Worm (Caenorhabditis elegans) whole organism, L3 larva: ENCODE data around the gene F39E9.14.

ENCODE experiments used
- R02D3.7 ChIP-seq: fragments of 150-350 bp; optimal IDR thresholded peaks from 2 replicates; lab custom pipeline; 2014; ENCODE audit warnings: missing biosample characterization, missing genetic modification characterization
- ZK546.5 ChIP-seq: sonication (generic microtip); optimal IDR thresholded peaks from 2 replicates; lab custom pipeline; 2017; ENCODE audit warnings: missing biosample characterization, missing genetic modification characterization
- aly-2 ChIP-seq: fragments of 150-350 bp; optimal IDR thresholded peaks from 2 replicates; lab custom pipeline; 2014; ENCODE audit warnings: missing biosample characterization, missing genetic modification characterization
- ceh-16 ChIP-seq: sonication (generic microtip); optimal IDR thresholded peaks from 2 replicates; lab custom pipeline; 2017; ENCODE audit warnings: missing biosample characterization, missing genetic modification characterization
- ceh-28 ChIP-seq: fragments of 150-350 bp; optimal IDR thresholded peaks from 2 replicates; lab custom pipeline; 2014; ENCODE audit warnings: missing biosample characterization, missing genetic modification reagents, missing genetic modification characterization
- ceh-9 ChIP-seq: sonication (generic microtip); optimal IDR thresholded peaks from 2 replicates; lab custom pipeline; 2018; ENCODE audit warnings: missing biosample characterization, missing genetic modification characterization
- daf-12 ChIP-seq: fragments of 150-350 bp; optimal IDR thresholded peaks from 2 replicates; lab custom pipeline; 2014; ENCODE audit warnings: missing biosample characterization, missing genetic modification reagents, missing genetic modification characterization
- egl-27 ChIP-seq: sonication (generic microtip); optimal IDR thresholded peaks from 4 replicates; lab custom pipeline; 2017; ENCODE audit warnings: missing biosample characterization, missing genetic modification reagents, missing genetic modification characterization
- elt-2 ChIP-seq: sonication (generic microtip); optimal IDR thresholded peaks from 2 replicates; lab custom pipeline; 2016; ENCODE audit warnings: missing genetic modification reagents, mild to moderate bottlenecking, missing genetic modification characterization, missing compliant biosample characterization
- elt-3 ChIP-seq, 3 experiments: fragments of 150-350 bp in 1 of 3; sonication (generic microtip) in 2 of 3; optimal IDR thresholded peaks; 2 replicates in 2 of 3; 4 replicates in 1 of 3; lab custom pipeline; 2014 to 2017; ENCODE audit warnings: missing biosample characterization in 3 of 3, missing genetic modification characterization in 3 of 3
- eor-1 ChIP-seq, 2 experiments: fragments of 150-350 bp; optimal IDR thresholded peaks; 2 replicates each; lab custom pipeline; 2014 to 2018; ENCODE audit warnings: missing biosample characterization in 2 of 2, missing genetic modification characterization in 2 of 2
- fkh-10 ChIP-seq: sonication (generic microtip); optimal IDR thresholded peaks from 2 replicates; lab custom pipeline; 2017; ENCODE audit warnings: missing biosample characterization, missing genetic modification reagents, missing genetic modification characterization
- fkh-2 ChIP-seq: fragments of 150-350 bp; optimal IDR thresholded peaks from 2 replicates; lab custom pipeline; 2014; ENCODE audit warnings: missing biosample characterization, missing genetic modification reagents, missing genetic modification characterization
- hmg-11 ChIP-seq: sonication (generic microtip); optimal IDR thresholded peaks from 2 replicates; lab custom pipeline; 2016; ENCODE audit warnings: missing genetic modification characterization, missing compliant biosample characterization
- jun-1 ChIP-seq: fragments of 150-350 bp; optimal IDR thresholded peaks from 2 replicates; lab custom pipeline; 2014; ENCODE audit warnings: missing biosample characterization, missing genetic modification reagents, missing genetic modification characterization
- lin-15B ChIP-seq: fragments of 150-350 bp; optimal IDR thresholded peaks from 2 replicates; lab custom pipeline; 2014; ENCODE audit warnings: missing biosample characterization, missing genetic modification characterization
- lin-39 ChIP-seq: fragments of 150-350 bp; optimal IDR thresholded peaks from 2 replicates; lab custom pipeline; 2018; ENCODE audit warnings: missing biosample characterization, missing genetic modification reagents, missing genetic modification characterization
- lsy-12 ChIP-seq: sonication (generic microtip); optimal IDR thresholded peaks from 2 replicates; lab custom pipeline; 2016; ENCODE audit warnings: mild to moderate bottlenecking, missing genetic modification characterization, missing compliant biosample characterization
- mdl-1 ChIP-seq: fragments of 150-350 bp; optimal IDR thresholded peaks from 2 replicates; lab custom pipeline; 2014; ENCODE audit warnings: missing biosample characterization, missing genetic modification characterization
- mml-1 ChIP-seq: fragments of 150-350 bp; sonication (generic microtip); optimal IDR thresholded peaks from 3 replicates; lab custom pipeline; 2014; ENCODE audit warnings: missing biosample characterization, missing genetic modification characterization
- nfya-1 ChIP-seq: sonication (generic microtip); optimal IDR thresholded peaks from 2 replicates; lab custom pipeline; 2017; ENCODE audit warnings: missing genetic modification characterization, mild to moderate bottlenecking, missing compliant biosample characterization, antibody characterized with exemption, moderate library complexity; ENCODE audit not compliant: insufficient read depth
- nhr-11 ChIP-seq: fragments of 150-350 bp; optimal IDR thresholded peaks from 2 replicates; lab custom pipeline; 2014; ENCODE audit warnings: missing biosample characterization, missing genetic modification characterization
- nhr-23 ChIP-seq: fragments of 150-350 bp; optimal IDR thresholded peaks from 2 replicates; lab custom pipeline; 2014; ENCODE audit warnings: missing biosample characterization, missing genetic modification reagents, missing genetic modification characterization
- nhr-237 ChIP-seq: fragments of 150-350 bp; optimal IDR thresholded peaks from 2 replicates; lab custom pipeline; 2014; ENCODE audit warnings: missing biosample characterization, missing genetic modification characterization
- nhr-25 ChIP-seq: sonication (generic microtip); optimal IDR thresholded peaks from 2 replicates; lab custom pipeline; 2017; ENCODE audit warnings: missing biosample characterization, missing genetic modification characterization
- nhr-67 ChIP-seq: fragments of 150-350 bp; optimal IDR thresholded peaks from 2 replicates; lab custom pipeline; 2014; ENCODE audit warnings: missing biosample characterization, missing genetic modification characterization
- nhr-76 ChIP-seq: fragments of 150-350 bp; sonication (generic microtip); optimal IDR thresholded peaks from 5 replicates; lab custom pipeline; 2014; ENCODE audit warnings: missing biosample characterization, missing genetic modification characterization
- nhr-77 ChIP-seq: fragments of 150-350 bp; optimal IDR thresholded peaks from 2 replicates; lab custom pipeline; 2014; ENCODE audit warnings: missing biosample characterization, missing genetic modification characterization
- pha-4 ChIP-seq: fragments of 150-350 bp; optimal IDR thresholded peaks from 2 replicates; lab custom pipeline; 2014; ENCODE audit warnings: missing biosample characterization, missing genetic modification reagents, missing genetic modification characterization
- pqm-1 ChIP-seq: fragments of 150-350 bp; optimal IDR thresholded peaks from 2 replicates; lab custom pipeline; 2017; ENCODE audit warnings: missing biosample characterization, missing genetic modification characterization, inconsistent platforms
- skn-1 ChIP-seq: fragments of 150-350 bp; optimal IDR thresholded peaks from 2 replicates; lab custom pipeline; 2014; ENCODE audit warnings: missing biosample characterization, missing genetic modification characterization
- snpc-4 ChIP-seq: fragments of 150-350 bp; optimal IDR thresholded peaks from 2 replicates; lab custom pipeline; 2014; ENCODE audit warnings: missing biosample characterization, missing genetic modification characterization
- tbx-2 ChIP-seq: sonication (generic microtip); optimal IDR thresholded peaks from 2 replicates; lab custom pipeline; 2016; ENCODE audit warnings: mild to moderate bottlenecking, missing genetic modification characterization, missing compliant biosample characterization
- unc-39 ChIP-seq: sonication (generic microtip); optimal IDR thresholded peaks from 4 replicates; lab custom pipeline; 2017; ENCODE audit warnings: missing biosample characterization, missing genetic modification characterization
- unc-62 ChIP-seq: fragments of 150-350 bp; sonication (generic microtip); optimal IDR thresholded peaks from 4 replicates; lab custom pipeline; 2014; ENCODE audit warnings: missing biosample characterization, missing genetic modification reagents, missing genetic modification characterization
- zag-1 ChIP-seq: fragments of 150-350 bp; optimal IDR thresholded peaks from 2 replicates; lab custom pipeline; 2014; ENCODE audit warnings: missing biosample characterization, missing genetic modification characterization
- ztf-4 ChIP-seq: fragments of 150-350 bp; optimal IDR thresholded peaks from 2 replicates; lab custom pipeline; 2014; ENCODE audit warnings: missing biosample characterization, missing genetic modification characterization

F39E9.14 gene

ce11 chrII:3277686-3278085 is 12.8 kb downstream of the F39E9.14 start, which contains the start of gene F02E11.4:
TSS of gene F02E11.4 (minus strand) at chrII:3277786.
- TF ChIP-seq unc-62 (GFP tag; lab: Kevin White, UChicago), result no peak
- no peak for TF ChIP-seq R02D3.7 (tag; lab: Kevin White, UChicago)
- TF ChIP-seq unc-39 (tag; lab: Kevin White, UChicago), result no peak
- TF ChIP-seq lin-15B (tag; lab: Kevin White, UChicago), result no peak
- TF ChIP-seq aly-2 (tag; lab: Kevin White, UChicago), result no peak
- no peak for TF ChIP-seq nhr-237 (tag; lab: Kevin White, UChicago)
- TF ChIP-seq nfya-1 (tag; lab: Kevin White, UChicago), result no peak
- no peak for TF ChIP-seq ceh-28
- no peak for TF ChIP-seq nhr-77 (tag; lab: Kevin White, UChicago)
- TF ChIP-seq elt-3 (tag; optimal IDR thresholded peaks at IDR 0.05; lab: Kevin White, UChicago), result no peak
- no peak for TF ChIP-seq elt-2 (tag; lab: Kevin White, UChicago)
- TF ChIP-seq, all 47 proteins: peak for 0

- TF ChIP-seq ZK546.5 (tag; lab: Kevin White, UChicago) (no peak), nhr-11 (tag; lab: Kevin White, UChicago) (no peak), nhr-23 (tag; lab: Kevin White, UChicago) (no peak), elt-2 (tag; lab: Kevin White, UChicago) (no peak), pha-4 (tag; lab: Kevin White, UChicago) (no peak), snpc-4 (no peak), jun-1 (tag; lab: Kevin White, UChicago) (no peak), pqm-1 (no peak), ceh-16 (no peak), aly-2 (tag; lab: Kevin White, UChicago) (no peak), nhr-76 (tag; lab: Kevin White, UChicago) (no peak), hmg-11 (tag; lab: Kevin White, UChicago) (no peak)
Observed at ce11 chrII:3274923-3275322, 15.5 kb downstream of the F39E9.14 start, which contains the start of gene F02E11.3. TSS of gene F02E11.3 (minus strand) at chrII:3275023.

ce11 chrII:3270598-3270997 is 19.8 kb downstream of the F39E9.14 start:
- no peak for TF ChIP-seq ceh-28
- TF ChIP-seq nhr-67 (tag; lab: Kevin White, UChicago), result no peak
- no peak for TF ChIP-seq lin-15B (tag; lab: Kevin White, UChicago)

DNA sequence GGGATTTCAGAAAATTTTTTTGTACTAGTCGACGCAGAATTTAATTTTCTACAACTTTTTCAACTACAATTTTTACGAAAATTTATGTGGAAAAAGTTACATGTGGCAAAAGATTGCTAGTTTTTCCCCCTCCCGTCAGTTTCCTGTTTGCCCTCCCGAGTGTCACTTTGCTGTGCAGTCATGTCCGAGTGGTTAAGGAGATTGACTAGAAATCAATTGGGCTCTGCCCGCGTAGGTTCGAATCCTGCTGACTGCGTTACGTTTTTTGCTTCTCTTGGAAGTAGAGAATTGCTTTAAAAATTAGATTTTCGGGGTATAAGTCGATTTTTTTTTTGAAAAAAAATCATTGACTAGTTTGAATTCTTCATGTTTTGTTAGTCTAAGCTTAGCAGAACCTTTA is 22.6 kb downstream of the F39E9.14 start:
- TF ChIP-seq lin-39 (no peak), lin-15B (tag; lab: Kevin White, UChicago) (no peak), nfya-1 (tag; lab: Kevin White, UChicago) (peak; percentile 8), pqm-1 (no peak), pha-4 (tag; lab: Kevin White, UChicago) (peak; percentile 17), hmg-11 (tag; lab: Kevin White, UChicago) (no peak), nhr-76 (tag; lab: Kevin White, UChicago) (no peak)

DNA sequence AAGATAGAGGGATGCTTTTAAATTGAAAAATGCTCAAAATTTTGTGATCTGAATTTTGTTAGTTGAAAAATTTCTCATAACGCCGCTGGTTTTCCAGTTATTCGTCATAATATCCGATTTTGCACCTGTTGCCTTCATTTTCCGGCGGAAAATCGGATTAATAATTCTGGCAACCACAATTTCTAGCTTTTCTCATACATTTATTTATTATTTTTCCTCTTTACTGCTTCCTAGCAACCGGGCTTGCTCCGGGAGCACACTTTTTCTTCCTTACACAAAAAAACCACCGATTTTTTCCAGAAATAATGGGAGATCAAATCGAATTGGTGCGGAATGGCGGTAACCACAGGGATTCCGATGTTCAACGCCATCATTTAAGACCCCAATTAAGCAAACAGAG is 23.1 kb downstream of the F39E9.14 start, which contains the start of gene F02E11.7:
Gene F02E11.7 (plus strand): TSS at position 301 of the 400 bp plus-strand sequence.
- TF ChIP-seq ceh-9, result no peak
- TF ChIP-seq skn-1, result no peak
- no peak for TF ChIP-seq eor-1 (tag; optimal IDR thresholded peaks at IDR 0.05; lab: Kevin White, UChicago)
- no peak for TF ChIP-seq snpc-4
- TF ChIP-seq egl-27, result no peak
- TF ChIP-seq nhr-237 (tag; lab: Kevin White, UChicago), result no peak
- no peak for TF ChIP-seq hmg-11 (tag; lab: Kevin White, UChicago)
- TF ChIP-seq mml-1 (tag; lab: Kevin White, UChicago), result no peak
- TF ChIP-seq tbx-2 (tag; lab: Kevin White, UChicago), result no peak
- no peak for TF ChIP-seq daf-12
- TF ChIP-seq unc-39 (tag; lab: Kevin White, UChicago), result no peak
- TF ChIP-seq fkh-10, result no peak
- no peak for TF ChIP-seq lsy-12 (tag; lab: Kevin White, UChicago)
- TF ChIP-seq nhr-25 (tag; lab: Kevin White, UChicago), result no peak
- TF ChIP-seq fkh-2, result no peak
- TF ChIP-seq nfya-1 (tag; lab: Kevin White, UChicago), result no peak
- TF ChIP-seq lin-15B (tag; lab: Kevin White, UChicago), result no peak
- no peak for TF ChIP-seq zag-1 (tag; lab: Kevin White, UChicago)
- no peak for TF ChIP-seq mdl-1
- no peak for TF ChIP-seq ztf-4
